Worm (Caenorhabditis elegans) whole organism, L1 larva: ENCODE results near the gene scl-2.
A peak's percentile ranks its signal among the peaks of the same experiment; 100 is the strongest.

ENCODE experiments used
- C04F5.9 ChIP-seq: sonication (generic microtip); optimal IDR thresholded peaks from 2 replicates; lab custom pipeline; 2016; ENCODE audit warnings: missing genetic modification characterization, missing compliant biosample characterization
- C16A3.4 ChIP-seq: fragments of 150-350 bp; optimal IDR thresholded peaks from 2 replicates; lab custom pipeline; 2014; ENCODE audit warnings: missing biosample characterization, missing genetic modification characterization
- F16B12.6 ChIP-seq: fragments of 150-350 bp; optimal IDR thresholded peaks from 2 replicates; lab custom pipeline; 2014; ENCODE audit warnings: missing biosample characterization, missing genetic modification characterization
- ceh-8 ChIP-seq: fragments of 200-800 bp; sonication (Bioruptor generic); optimal IDR thresholded peaks from 2 replicates; lab custom pipeline; 2018; ENCODE audit warnings: mild to moderate bottlenecking, missing genetic modification characterization, moderate library complexity, missing compliant biosample characterization
- ceh-82 ChIP-seq, 3 experiments: fragments of 150-350 bp in 1 of 3; sonication (generic microtip) in 2 of 3; optimal IDR thresholded peaks; 2 replicates each; lab custom pipeline; 2014 to 2017; ENCODE audit warnings: missing biosample characterization in 3 of 3, missing genetic modification characterization in 3 of 3
- ceh-88 ChIP-seq: fragments of 200-800 bp; sonication (Bioruptor generic); IDR thresholded peaks from 2 replicates; pipeline ENCODE4 v1.3.6; 2022; ENCODE audit warnings: missing genetic modification characterization, missing compliant biosample characterization
- dpl-1 ChIP-seq, 3 experiments: fragments of 150-350 bp in 2 of 3; sonication (generic microtip) in 1 of 3; optimal IDR thresholded peaks; 2 replicates each; lab custom pipeline; 2014 to 2017; ENCODE audit warnings: missing biosample characterization in 3 of 3, missing genetic modification characterization in 3 of 3, missing genetic modification reagents in 3 of 3
- dsc-1 ChIP-seq: sonication (generic microtip); optimal IDR thresholded peaks from 2 replicates; lab custom pipeline; 2016; ENCODE audit warnings: mild to moderate bottlenecking, missing genetic modification characterization, missing compliant biosample characterization
- efl-1 ChIP-seq, 4 experiments: fragments of 150-350 bp; optimal IDR thresholded peaks in 3 of 4; peaks in 1 of 4; 1 replicate in 1 of 4; 2 replicates in 3 of 4; lab custom pipeline; 2014; ENCODE audit warnings: missing biosample characterization in 2 of 4, missing genetic modification characterization in 2 of 4, missing genetic modification reagents in 2 of 4
- egl-27 ChIP-seq, 2 experiments: fragments of 150-350 bp in 1 of 2; sonication (generic microtip); optimal IDR thresholded peaks; 3 replicates each; lab custom pipeline; 2017 to 2018; ENCODE audit warnings: missing biosample characterization in 2 of 2, missing genetic modification characterization in 2 of 2, missing genetic modification reagents in 2 of 2
- elt-3 ChIP-seq, 6 experiments: fragments of 150-350 bp in 1 of 6; sonication (generic microtip); optimal IDR thresholded peaks; 2 replicates each; lab custom pipeline; 2017 to 2018; ENCODE audit warnings: missing biosample characterization in 6 of 6, missing genetic modification characterization in 6 of 6, inconsistent platforms in 1 of 6
- fkh-10 ChIP-seq: sonication (generic microtip); optimal IDR thresholded peaks from 2 replicates; lab custom pipeline; 2017; ENCODE audit warnings: missing biosample characterization, missing genetic modification reagents, missing genetic modification characterization
- fkh-4 ChIP-seq: sonication (generic microtip); optimal IDR thresholded peaks from 2 replicates; lab custom pipeline; 2016; ENCODE audit warnings: missing compliant biosample characterization, missing genetic modification characterization, borderline replicate concordance
- fkh-8 ChIP-seq: sonication (generic microtip); optimal IDR thresholded peaks from 2 replicates; lab custom pipeline; 2016; ENCODE audit warnings: mild to moderate bottlenecking, missing genetic modification characterization, missing compliant biosample characterization
- fos-1 ChIP-seq: fragments of 150-350 bp; optimal IDR thresholded peaks from 2 replicates; lab custom pipeline; 2014; ENCODE audit warnings: missing biosample characterization, missing genetic modification characterization
- hlh-17 ChIP-seq: fragments of 200-800 bp; sonication (Bioruptor generic); optimal IDR thresholded peaks from 2 replicates; lab custom pipeline; 2018; ENCODE audit warnings: missing genetic modification characterization, mild to moderate bottlenecking, missing compliant biosample characterization, moderate library complexity, borderline replicate concordance
- hpl-2 ChIP-seq: fragments of 150-350 bp; optimal IDR thresholded peaks from 2 replicates; lab custom pipeline; 2014; ENCODE audit warnings: missing biosample characterization, missing genetic modification reagents, missing genetic modification characterization
- irx-1 ChIP-seq: sonication (generic microtip); optimal IDR thresholded peaks from 2 replicates; lab custom pipeline; 2016; ENCODE audit warnings: missing genetic modification characterization, missing compliant biosample characterization
- jun-1 ChIP-seq: fragments of 150-350 bp; optimal IDR thresholded peaks from 2 replicates; lab custom pipeline; 2014; ENCODE audit warnings: missing biosample characterization, missing genetic modification reagents, missing genetic modification characterization
- lin-13 ChIP-seq: fragments of 150-350 bp; optimal IDR thresholded peaks from 2 replicates; lab custom pipeline; 2014; ENCODE audit warnings: missing biosample characterization, missing genetic modification reagents, missing genetic modification characterization
- lin-14 ChIP-seq: fragments of 200-800 bp; sonication (Bioruptor generic); optimal IDR thresholded peaks from 2 replicates; lab custom pipeline; 2018; ENCODE audit warnings: mild to moderate bottlenecking, missing genetic modification characterization, moderate library complexity, missing compliant biosample characterization
- lin-15B ChIP-seq: fragments of 150-350 bp; sonication (generic microtip); optimal IDR thresholded peaks from 3 replicates; lab custom pipeline; 2014; ENCODE audit warnings: missing biosample characterization, missing genetic modification characterization
- lin-35 ChIP-seq, 2 experiments: fragments of 150-350 bp; optimal IDR thresholded peaks; 2 replicates each; lab custom pipeline; 2014; ENCODE audit warnings: missing biosample characterization in 2 of 2, missing genetic modification characterization in 2 of 2, missing genetic modification reagents in 2 of 2
- lir-3 ChIP-seq: sonication (generic microtip); optimal IDR thresholded peaks from 2 replicates; lab custom pipeline; 2016; ENCODE audit warnings: mild to moderate bottlenecking, missing genetic modification characterization, moderate library complexity, missing compliant biosample characterization; ENCODE audit not compliant: poor library complexity
- lsy-2 ChIP-seq, 2 experiments: fragments of 150-350 bp; optimal IDR thresholded peaks; 2 replicates each; lab custom pipeline; 2014; ENCODE audit warnings: missing biosample characterization in 2 of 2, missing genetic modification characterization in 2 of 2
- mdl-1 ChIP-seq, 2 experiments: fragments of 150-350 bp; optimal IDR thresholded peaks; 2 replicates each; lab custom pipeline; 2014 to 2017; ENCODE audit warnings: missing biosample characterization in 2 of 2, missing genetic modification characterization in 2 of 2, inconsistent platforms in 1 of 2
- nhr-19 ChIP-seq: fragments of 200-800 bp; sonication (Bioruptor generic); conservative IDR thresholded peaks from 2 replicates; pipeline ENCODE4 v1.3.6; 2022; ENCODE audit warnings: missing genetic modification characterization, missing compliant biosample characterization
- nhr-20 ChIP-seq: sonication (generic microtip); optimal IDR thresholded peaks from 2 replicates; lab custom pipeline; 2016; ENCODE audit warnings: mild to moderate bottlenecking, missing genetic modification characterization, missing compliant biosample characterization
- nhr-237 ChIP-seq: fragments of 150-350 bp; optimal IDR thresholded peaks from 2 replicates; lab custom pipeline; 2014; ENCODE audit warnings: missing biosample characterization, missing genetic modification characterization
- nhr-28 ChIP-seq: fragments of 150-350 bp; optimal IDR thresholded peaks from 2 replicates; lab custom pipeline; 2014; ENCODE audit warnings: missing biosample characterization, missing genetic modification characterization
- nhr-47 ChIP-seq: sonication (generic microtip); optimal IDR thresholded peaks from 2 replicates; lab custom pipeline; 2016; ENCODE audit warnings: mild to moderate bottlenecking, missing genetic modification characterization, moderate library complexity, missing compliant biosample characterization
- nhr-71 ChIP-seq: sonication (generic microtip); optimal IDR thresholded peaks from 2 replicates; lab custom pipeline; 2016; ENCODE audit warnings: mild to moderate bottlenecking, missing genetic modification characterization, moderate library complexity, missing compliant biosample characterization
- nhr-76 ChIP-seq: sonication (generic microtip); optimal IDR thresholded peaks from 2 replicates; lab custom pipeline; 2017; ENCODE audit warnings: missing biosample characterization, missing genetic modification characterization
- nhr-77 ChIP-seq: fragments of 150-350 bp; optimal IDR thresholded peaks from 2 replicates; lab custom pipeline; 2014; ENCODE audit warnings: missing biosample characterization, missing genetic modification characterization
- nhr-85 ChIP-seq: sonication (generic microtip); peaks from one replicate; lab custom pipeline; 2016; ENCODE audit warnings: missing genetic modification characterization, inconsistent platforms, missing compliant biosample characterization
- pag-3 ChIP-seq: sonication (generic microtip); optimal IDR thresholded peaks from 2 replicates; lab custom pipeline; 2017; ENCODE audit warnings: missing genetic modification characterization, mild to moderate bottlenecking, missing compliant biosample characterization, antibody characterized with exemption, borderline replicate concordance; ENCODE audit not compliant: insufficient read depth
- pax-3 ChIP-seq: fragments of 200-800 bp; sonication (Bioruptor generic); optimal IDR thresholded peaks from 2 replicates; lab custom pipeline; 2018; ENCODE audit warnings: mild to moderate bottlenecking, missing genetic modification characterization, moderate library complexity, missing compliant biosample characterization
- pqm-1 ChIP-seq: sonication (generic microtip); optimal IDR thresholded peaks from 3 replicates; lab custom pipeline; 2017; ENCODE audit warnings: missing biosample characterization, missing genetic modification characterization
- rnt-1 ChIP-seq: sonication (generic microtip); optimal IDR thresholded peaks from 2 replicates; lab custom pipeline; 2016; ENCODE audit warnings: mild to moderate bottlenecking, missing genetic modification characterization, moderate library complexity, missing compliant biosample characterization
- skn-1 ChIP-seq: fragments of 150-350 bp; optimal IDR thresholded peaks from 2 replicates; lab custom pipeline; 2014; ENCODE audit warnings: missing biosample characterization, missing genetic modification characterization
- snu-23 ChIP-seq: sonication (generic microtip); optimal IDR thresholded peaks from 2 replicates; lab custom pipeline; 2016; ENCODE audit warnings: missing genetic modification characterization, missing compliant biosample characterization
- sup-37 ChIP-seq: fragments of 200-800 bp; sonication (Bioruptor generic); optimal IDR thresholded peaks from 2 replicates; lab custom pipeline; 2018; ENCODE audit warnings: mild to moderate bottlenecking, missing genetic modification characterization, missing compliant biosample characterization
- swsn-7 ChIP-seq: sonication (generic microtip); optimal IDR thresholded peaks from 2 replicates; lab custom pipeline; 2016; ENCODE audit warnings: missing genetic modification characterization, missing compliant biosample characterization
- tbx-2 ChIP-seq: sonication (generic microtip); optimal IDR thresholded peaks from 2 replicates; lab custom pipeline; 2016; ENCODE audit warnings: missing genetic modification characterization, missing compliant biosample characterization
- tlp-1 ChIP-seq: fragments of 150-350 bp; optimal IDR thresholded peaks from 2 replicates; lab custom pipeline; 2014; ENCODE audit warnings: missing biosample characterization, missing genetic modification characterization
- unc-130 ChIP-seq: fragments of 150-350 bp; optimal IDR thresholded peaks from 2 replicates; lab custom pipeline; 2017; ENCODE audit warnings: missing biosample characterization, missing genetic modification characterization, inconsistent platforms
- unc-62 ChIP-seq: fragments of 150-350 bp; optimal IDR thresholded peaks from 2 replicates; lab custom pipeline; 2014; ENCODE audit warnings: missing biosample characterization, missing genetic modification reagents, missing genetic modification characterization
- unc-86 ChIP-seq: sonication (generic microtip); optimal IDR thresholded peaks from 2 replicates; lab custom pipeline; 2016; ENCODE audit warnings: missing genetic modification characterization, missing compliant biosample characterization
- vab-15 ChIP-seq: sonication (generic microtip); optimal IDR thresholded peaks from 2 replicates; lab custom pipeline; 2017; ENCODE audit warnings: missing genotype, mild to moderate bottlenecking, missing genetic modification characterization, missing compliant biosample characterization
- xbp-1 ChIP-seq: sonication (generic microtip); optimal IDR thresholded peaks from 2 replicates; lab custom pipeline; 2016; ENCODE audit warnings: missing genetic modification characterization, missing compliant biosample characterization
- ztf-4 ChIP-seq: fragments of 150-350 bp; optimal IDR thresholded peaks from 2 replicates; lab custom pipeline; 2014; ENCODE audit warnings: missing biosample characterization, missing genetic modification characterization

Gene scl-2

DNA sequence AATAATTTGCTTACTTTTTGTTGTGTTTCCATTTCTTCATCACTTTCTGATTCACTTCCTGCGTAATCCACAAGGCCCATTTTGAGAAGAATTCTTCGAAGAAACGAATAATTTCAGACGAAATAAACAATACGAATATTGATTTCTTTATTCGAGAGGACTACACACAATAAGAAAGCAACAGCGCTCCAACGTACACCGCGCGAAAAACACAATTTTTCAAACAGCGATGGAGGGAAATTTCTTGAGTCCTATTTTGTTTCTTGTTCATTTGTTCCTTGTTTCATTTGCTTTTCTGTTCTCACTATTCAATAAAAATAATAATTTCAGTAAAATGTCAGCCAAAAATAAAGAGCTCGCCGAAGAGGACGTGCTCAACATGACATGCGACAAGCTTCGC is 36.2 kb downstream of the scl-2 start, which contains the start of the genes prcc-1 and C39E9.12:
prcc-1 (minus strand) TSS at position 119 of the 400 bp plus-strand sequence.
C39E9.12 (plus strand) TSS at position 331 of the 400 bp plus-strand sequence.
- TF ChIP-seq nhr-28 (tag; lab: Kevin White, UChicago) (no peak), ceh-8 (no peak), nhr-19 (peak; percentile 43; the same call in 1 of the 2 replicates), jun-1 (tag; lab: Kevin White, UChicago) (peak; percentile 40), rnt-1 (peak; percentile 79), fkh-10 (GFP tag; lab: Kevin White, UChicago) (no peak), tlp-1 (tag; lab: Kevin White, UChicago) (no peak), swsn-7 (peak; percentile 62), fos-1 (peak; percentile 63), tbx-2 (tag; lab: Kevin White, UChicago) (peak; percentile 37), xbp-1 (tag; lab: Kevin White, UChicago) (peak; percentile 55), dpl-1 (GFP tag; optimal IDR thresholded peaks at IDR 0.05; lab: Kevin White, UChicago) (peak; percentile 88 to 95 (median 92)), mdl-1 (tag; optimal IDR thresholded peaks at IDR 0.05; lab: Kevin White, UChicago) (peak in 1 of 2 experiments; percentile 56), ceh-88 (GFP tag; lab: Robert Waterston, UW) (no peak), unc-130 (tag; lab: Kevin White, UChicago) (peak; percentile 73), nhr-71 (peak; percentile 73), F16B12.6 (tag; lab: Kevin White, UChicago) (peak; percentile 66), elt-3 (tag; optimal IDR thresholded peaks at IDR 0.05; lab: Kevin White, UChicago) (peak in 1 of 6 experiments; percentile 67), ztf-4 (tag; lab: Kevin White, UChicago) (no peak), pqm-1 (tag; lab: Kevin White, UChicago) (no peak), ceh-82 (tag; optimal IDR thresholded peaks at IDR 0.05; lab: Kevin White, UChicago) (peak; percentile 27 to 78 (median 63)), lin-15B (tag; lab: Kevin White, UChicago) (peak; percentile 84), lsy-2 (tag; optimal IDR thresholded peaks at IDR 0.05; lab: Kevin White, UChicago) (peak; percentile 73 to 91), fkh-4 (tag; lab: Kevin White, UChicago) (no peak), skn-1 (tag; lab: Kevin White, UChicago) (peak; percentile 66), dsc-1 (tag; lab: Kevin White, UChicago) (peak; percentile 21), lin-13 (GFP tag; lab: Kevin White, UChicago) (peak; percentile 69), unc-62 (GFP tag; lab: Kevin White, UChicago) (no peak), nhr-47 (tag; lab: Kevin White, UChicago) (peak; percentile 75), pax-3 (tag; lab: Kevin White, UChicago) (no peak), nhr-77 (peak; percentile 54), pag-3 (no peak), sup-37 (GFP tag; lab: Kevin White, UChicago) (no peak), nhr-85 (tag; lab: Kevin White, UChicago) (peak; percentile 46), C04F5.9 (tag; lab: Kevin White, UChicago) (peak; percentile 14), unc-86 (tag; lab: Kevin White, UChicago) (peak; percentile 37), hpl-2 (GFP tag; lab: Kevin White, UChicago) (no peak), hlh-17 (GFP tag; lab: Kevin White, UChicago) (no peak), nhr-237 (tag; lab: Kevin White, UChicago) (no peak), vab-15 (no peak), snu-23 (peak; percentile 80), egl-27 (tag; optimal IDR thresholded peaks at IDR 0.05; lab: Kevin White, UChicago) (no peak), fkh-8 (tag; lab: Kevin White, UChicago) (peak; percentile 56), lin-35 (GFP tag; optimal IDR thresholded peaks at IDR 0.05; lab: Kevin White, UChicago) (peak; percentile 92 to 97), nhr-20 (tag; lab: Kevin White, UChicago) (peak; percentile 53), C16A3.4 (tag; lab: Kevin White, UChicago) (peak; percentile 85), lir-3 (tag; lab: Kevin White, UChicago) (peak; percentile 10), efl-1 (optimal IDR thresholded peaks at IDR 0.05; lab: Kevin White, UChicago) (peak; percentile 93 to 94), efl-1 (GFP tag; optimal IDR thresholded peaks at IDR 0.05 in 1 of 2; lab: Kevin White, UChicago) (peak; percentile 92 to 99), irx-1 (no peak), nhr-76 (tag; lab: Kevin White, UChicago) (no peak), lin-14 (GFP tag; lab: Kevin White, UChicago) (peak; percentile 67)
